Worm (Caenorhabditis elegans) whole organism, midembryonic: Measurements from ENCODE around the gene odr-7.

ENCODE experiments used
- T22C8.4 ChIP-seq: fragments of 200-800 bp; sonication (Bioruptor generic); IDR thresholded peaks from 2 replicates; pipeline ENCODE4 v1.3.6; 2022; ENCODE audit warnings: missing genetic modification characterization, missing compliant biosample characterization
- cog-1 ChIP-seq: sonication (generic microtip); optimal IDR thresholded peaks from 2 replicates; lab custom pipeline; 2016; ENCODE audit warnings: missing genetic modification characterization, missing compliant biosample characterization
- klf-2 ChIP-seq: fragments of 200-800 bp; sonication (Bioruptor generic); conservative IDR thresholded peaks from 2 replicates; pipeline ENCODE4 v1.3.6; 2022; ENCODE audit warnings: missing genetic modification reagents, missing genetic modification characterization, missing compliant biosample characterization
- med-1 ChIP-seq: sonication (generic microtip); optimal IDR thresholded peaks from 2 replicates; lab custom pipeline; 2017; ENCODE audit warnings: missing genetic modification characterization, mild to moderate bottlenecking, missing compliant biosample characterization, antibody characterized with exemption, missing genetic modification reagents; ENCODE audit not compliant: insufficient read depth
- ref-1 ChIP-seq: fragments of 200-800 bp; sonication (Bioruptor generic); conservative IDR thresholded peaks from 2 replicates; pipeline ENCODE4 v1.3.6; 2022; ENCODE audit warnings: missing genetic modification reagents, missing genetic modification characterization, missing compliant biosample characterization
- tab-1 ChIP-seq: fragments of 200-800 bp; sonication (Bioruptor generic); IDR thresholded peaks from 2 replicates; pipeline ENCODE4 v1.3.6; 2022; ENCODE audit warnings: missing genetic modification characterization, missing compliant biosample characterization
- ztf-23 ChIP-seq: fragments of 200-800 bp; sonication (Bioruptor generic); IDR thresholded peaks from 2 replicates; pipeline ENCODE4 v1.3.6; 2022; ENCODE audit warnings: missing genetic modification reagents, missing genetic modification characterization, missing compliant biosample characterization

DNA sequence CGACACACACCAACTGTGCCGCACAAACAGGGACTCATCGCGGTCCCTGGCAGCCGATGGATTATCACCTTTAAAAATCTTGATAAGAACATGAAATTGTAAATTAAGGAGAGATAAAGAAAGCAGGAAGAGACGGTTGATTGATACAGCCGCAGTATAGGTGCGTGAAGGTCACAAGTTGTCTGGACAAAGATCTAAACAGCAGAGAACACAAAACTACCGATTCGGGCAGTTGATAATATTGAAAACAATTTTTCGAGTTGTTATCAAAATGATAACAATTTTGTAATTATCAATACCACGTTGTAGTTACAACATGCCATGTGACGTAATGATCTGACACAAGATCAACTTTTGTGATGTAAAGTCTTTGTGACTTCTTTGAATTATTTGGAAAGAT, 39.3 kb upstream of the odr-7 start:
- no peak for TF ChIP-seq T22C8.4
- no peak for TF ChIP-seq ztf-23
- TF ChIP-seq tab-1 (GFP tag; lab: Robert Waterston, UW) = no peak
- peak; percentile 57 for TF ChIP-seq cog-1 (tag; lab: Kevin White, UChicago)
- TF ChIP-seq ref-1 (GFP tag; lab: Robert Waterston, UW) = no peak
- no peak for TF ChIP-seq med-1 (GFP tag; lab: Kevin White, UChicago)
- TF ChIP-seq klf-2 (GFP tag; lab: Robert Waterston, UW) = no peak
